Worm (Caenorhabditis elegans) whole organism, early embryonic: ENCODE results near the gene K04A8.1.
"Not testable (repeated sequence)": the region's sequence is repeated elsewhere in the genome, so short reads cannot be mapped to it uniquely, and the experiment has no call there.

ENCODE experiments used
- B0310.2 ChIP-seq: sonication (generic microtip); optimal IDR thresholded peaks from 2 replicates; lab custom pipeline; 2016; ENCODE audit warnings: mild to moderate bottlenecking, missing genetic modification characterization, missing compliant biosample characterization
- F13C5.2 ChIP-seq: sonication (generic microtip); optimal IDR thresholded peaks from 2 replicates; lab custom pipeline; 2017; ENCODE audit warnings: mild to moderate bottlenecking, missing genetic modification characterization, inconsistent platforms, missing compliant biosample characterization
- aly-1 ChIP-seq: sonication (generic microtip); optimal IDR thresholded peaks from 2 replicates; lab custom pipeline; 2016; ENCODE audit warnings: missing genetic modification characterization, missing compliant biosample characterization
- ama-1 ChIP-seq: fragments of 150-350 bp; optimal IDR thresholded peaks from 2 replicates; lab custom pipeline; 2014
- ceh-13 ChIP-seq: fragments of 200-800 bp; sonication (Bioruptor generic); optimal IDR thresholded peaks from 2 replicates; lab custom pipeline; 2018; ENCODE audit warnings: mild to moderate bottlenecking, missing genetic modification characterization, missing compliant biosample characterization
- ceh-36 ChIP-seq: sonication (generic microtip); optimal IDR thresholded peaks from 2 replicates; lab custom pipeline; 2016; ENCODE audit warnings: missing genetic modification characterization, inconsistent platforms, missing compliant biosample characterization
- ets-7 ChIP-seq: sonication (generic microtip); optimal IDR thresholded peaks from 2 replicates; lab custom pipeline; 2016; ENCODE audit warnings: missing genotype, missing genetic modification characterization, missing compliant biosample characterization
- flt-1 ChIP-seq: fragments of 200-800 bp; sonication (Bioruptor generic); IDR thresholded peaks from 2 replicates; pipeline ENCODE4 v1.3.6; 2022; ENCODE audit warnings: missing genetic modification characterization, missing compliant biosample characterization
- hmbx-1 ChIP-seq: sonication (generic microtip); optimal IDR thresholded peaks from 2 replicates; lab custom pipeline; 2016; ENCODE audit warnings: mild to moderate bottlenecking, missing genetic modification characterization, missing compliant biosample characterization
- hmg-4 ChIP-seq: fragments of 200-800 bp; sonication (Bioruptor generic); optimal IDR thresholded peaks from 2 replicates; lab custom pipeline; 2018; ENCODE audit warnings: mild to moderate bottlenecking, missing genetic modification characterization, missing compliant biosample characterization
- hnd-1 ChIP-seq: sonication (generic microtip); optimal IDR thresholded peaks from 2 replicates; lab custom pipeline; 2016; ENCODE audit warnings: missing genetic modification characterization, missing compliant biosample characterization
- pes-1 ChIP-seq: fragments of 200-800 bp; sonication (Bioruptor generic); IDR thresholded peaks from 2 replicates; pipeline ENCODE4 v1.3.6; 2022; ENCODE audit warnings: missing genetic modification reagents, missing genetic modification characterization, missing compliant biosample characterization
- scrt-1 ChIP-seq: fragments of 200-800 bp; sonication (Bioruptor generic); IDR thresholded peaks from 2 replicates; pipeline ENCODE4 v1.3.6; 2022; ENCODE audit warnings: missing genetic modification characterization, missing compliant biosample characterization
- sea-1 ChIP-seq: fragments of 200-800 bp; sonication (Bioruptor generic); conservative IDR thresholded peaks from 2 replicates; pipeline ENCODE4 v1.3.6; 2022; ENCODE audit warnings: missing genetic modification characterization, missing compliant biosample characterization
- tbx-11 ChIP-seq: fragments of 200-800 bp; sonication (Bioruptor generic); IDR thresholded peaks from 2 replicates; pipeline ENCODE4 v1.3.6; 2022; ENCODE audit warnings: missing genetic modification characterization, missing compliant biosample characterization
- tbx-37 ChIP-seq: fragments of 200-800 bp; sonication (Bioruptor generic); conservative IDR thresholded peaks from 2 replicates; pipeline ENCODE4 v1.3.6; 2022; ENCODE audit warnings: missing genetic modification reagents, missing genetic modification characterization, missing compliant biosample characterization
- tra-4 ChIP-seq: sonication (generic microtip); optimal IDR thresholded peaks from 2 replicates; lab custom pipeline; 2017; ENCODE audit warnings: missing genetic modification characterization, missing compliant biosample characterization

The K04A8.1 gene

ce11 chrV:6576567-6576966 lies 10.4 kb downstream of the K04A8.1 start, which contains the start of gene EGAP9.4:
Gene EGAP9.4 (plus strand): TSS chrV:6576867.
- TF ChIP-seq sea-1 (GFP tag; lab: Robert Waterston, UW) (no peak), pes-1 (GFP tag; lab: Robert Waterston, UW) (no peak), F13C5.2 (tag; lab: Kevin White, UChicago) (no peak), ceh-36 (tag; lab: Kevin White, UChicago) (no peak), aly-1 (tag; lab: Kevin White, UChicago) (no peak), tbx-11 (GFP tag; lab: Robert Waterston, UW) (no peak), hmbx-1 (tag; lab: Kevin White, UChicago) (no peak)

DNA sequence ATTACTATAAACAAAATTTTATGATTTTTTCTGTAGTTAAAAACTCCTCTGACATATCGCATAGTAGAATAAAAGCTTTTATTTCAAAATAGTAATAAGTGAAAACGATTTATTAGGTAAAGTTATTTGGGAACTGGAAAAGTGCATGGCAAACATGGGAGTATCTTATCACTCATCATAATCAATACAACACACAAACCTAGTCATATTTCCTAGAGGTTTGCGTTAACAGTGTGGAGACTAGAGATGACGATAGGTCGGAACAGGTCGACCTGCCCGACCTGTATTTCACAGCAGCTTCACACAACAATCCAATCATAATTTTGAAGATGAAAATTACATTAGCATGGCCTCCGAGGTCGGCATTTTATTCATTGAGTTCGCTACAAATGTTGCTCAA lies 13.9 kb downstream of the K04A8.1 start, which contains the start of gene EGAP9.3:
TSS of gene EGAP9.3 (minus strand) at position 131 of the 400 bp plus-strand sequence.
- no peak for TF ChIP-seq flt-1 (GFP tag; lab: Robert Waterston, UW)
- no peak for TF ChIP-seq B0310.2 (tag; lab: Kevin White, UChicago)
- no peak for TF ChIP-seq ets-7 (tag; lab: Kevin White, UChicago)
- TF ChIP-seq aly-1 (tag; lab: Kevin White, UChicago), result no peak
- TF ChIP-seq pes-1 (GFP tag; lab: Robert Waterston, UW), result no peak
- no peak for TF ChIP-seq hnd-1
- no peak for TF ChIP-seq F13C5.2 (tag; lab: Kevin White, UChicago)
- no peak for TF ChIP-seq sea-1 (GFP tag; lab: Robert Waterston, UW)
- no peak for TF ChIP-seq tbx-37 (GFP tag; lab: Robert Waterston, UW)
- no peak for TF ChIP-seq ceh-13 (GFP tag; lab: Kevin White, UChicago)
- TF ChIP-seq hmbx-1 (tag; lab: Kevin White, UChicago), result no peak
- TF ChIP-seq hmg-4 (GFP tag; lab: Kevin White, UChicago), result no peak

ce11 chrV:6581762-6582161 lies 15.6 kb downstream of the K04A8.1 start, which contains the start of gene ZK1055.4:
Gene ZK1055.4 (plus strand): TSS chrV:6582062.
- TF ChIP-seq tra-4 (tag; lab: Kevin White, UChicago); ama-1 (lab: Kevin White, UChicago); flt-1 (GFP tag; lab: Robert Waterston, UW): not testable (repeated sequence)

DNA sequence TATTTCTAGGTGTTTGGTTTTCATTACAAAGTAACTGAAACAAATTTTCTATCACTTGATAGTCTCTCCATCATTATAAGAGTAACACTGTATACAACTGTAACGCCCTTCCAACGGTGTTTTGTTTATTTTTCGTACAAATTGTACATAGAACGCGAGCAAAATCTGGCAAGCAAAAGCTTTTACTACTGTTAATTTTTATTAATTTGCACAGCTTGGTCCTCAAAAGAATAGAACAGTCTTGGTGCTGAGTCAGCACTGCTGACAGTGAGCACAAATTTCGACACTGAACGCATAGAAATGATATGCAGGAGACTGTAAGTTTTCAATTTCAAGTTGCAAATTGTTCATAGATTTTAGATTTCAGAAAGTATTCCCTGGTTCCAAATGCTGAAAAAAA lies 24.1 kb downstream of the K04A8.1 start, which contains the start of gene ZK1055.2:
TSS of gene ZK1055.2 (plus strand) at position 301 of the 400 bp plus-strand sequence.
- no peak for TF ChIP-seq flt-1 (GFP tag; lab: Robert Waterston, UW)

DNA sequence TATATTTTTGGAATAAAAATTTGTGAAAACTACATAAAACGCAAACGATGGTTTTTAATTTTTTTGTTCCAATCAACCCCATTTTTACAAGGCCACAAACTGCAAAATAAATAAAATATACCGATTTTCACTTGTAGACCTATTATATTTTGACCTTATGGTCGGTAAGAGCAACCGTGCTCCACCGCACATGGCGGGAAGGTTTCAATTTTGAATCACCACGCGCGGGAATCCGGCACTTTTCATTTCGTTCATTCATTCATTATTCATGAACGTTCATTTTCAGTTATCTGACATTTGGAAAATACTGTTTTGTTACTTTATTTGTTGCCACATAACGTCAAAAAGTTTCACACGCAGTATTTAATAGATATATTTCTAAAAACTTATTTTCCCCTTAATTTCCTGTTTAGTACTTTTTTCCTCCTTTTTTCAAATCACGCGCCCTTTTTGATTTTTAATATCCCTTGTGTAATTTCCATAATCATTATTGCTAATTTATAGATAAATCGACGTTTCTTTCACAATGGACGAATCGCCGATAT lies 27.6 kb downstream of the K04A8.1 start, which contains the start of gene hcp-1:
TSS of gene hcp-1 (plus strand) at position 495 of the 545 bp plus-strand sequence.
- TF ChIP-seq pes-1 (GFP tag; lab: Robert Waterston, UW), result no peak
- no peak for TF ChIP-seq ceh-13 (GFP tag; lab: Kevin White, UChicago)
- no peak for TF ChIP-seq hmg-4 (GFP tag; lab: Kevin White, UChicago)
- TF ChIP-seq sea-1 (GFP tag; lab: Robert Waterston, UW), result no peak
- no peak for TF ChIP-seq tbx-11 (GFP tag; lab: Robert Waterston, UW)
- TF ChIP-seq scrt-1, result no peak
- TF ChIP-seq tbx-37 (GFP tag; lab: Robert Waterston, UW), result no peak
- TF ChIP-seq ama-1 (lab: Kevin White, UChicago), result no peak
- no peak for TF ChIP-seq ets-7 (tag; lab: Kevin White, UChicago)
- TF ChIP-seq F13C5.2 (tag; lab: Kevin White, UChicago), result no peak
- TF ChIP-seq B0310.2 (tag; lab: Kevin White, UChicago), result no peak
- TF ChIP-seq flt-1 (GFP tag; lab: Robert Waterston, UW), result no peak
- TF ChIP-seq hnd-1, result no peak
- no peak for TF ChIP-seq hmbx-1 (tag; lab: Kevin White, UChicago)
- TF ChIP-seq aly-1 (tag; lab: Kevin White, UChicago), result no peak
- no peak for TF ChIP-seq ceh-36 (tag; lab: Kevin White, UChicago)

- TF ChIP-seq flt-1 (GFP tag; lab: Robert Waterston, UW) (no peak), hnd-1 (no peak), ceh-36 (tag; lab: Kevin White, UChicago) (no peak), ceh-13 (GFP tag; lab: Kevin White, UChicago) (no peak), tbx-11 (GFP tag; lab: Robert Waterston, UW) (no peak)
Observed at ce11 chrV:6602556-6603062, 36.5 kb downstream of the K04A8.1 start, which contains the start of gene ZK1055.6. Gene ZK1055.6 (minus strand): TSS chrV:6602606.

DNA sequence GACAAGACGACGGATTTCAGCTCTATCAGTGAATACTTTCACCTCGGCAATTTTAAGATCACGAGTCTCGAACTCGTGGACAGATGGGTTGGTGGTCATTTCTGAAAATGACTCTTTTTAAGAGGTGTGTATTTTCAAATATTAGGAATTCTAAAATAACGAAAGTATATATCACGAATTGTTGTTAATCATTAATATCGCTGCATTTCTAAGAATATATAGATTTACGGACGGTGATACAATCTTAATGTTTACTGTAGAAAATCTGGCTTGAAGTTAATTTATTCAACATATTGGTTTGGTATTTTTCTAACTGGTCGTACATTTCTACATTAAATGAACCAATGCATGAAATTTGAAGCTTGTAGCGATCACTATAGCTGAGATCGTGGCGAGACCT lies 39.1 kb downstream of the K04A8.1 start, which contains the start of gene ZK1055.7:
TSS of gene ZK1055.7 (minus strand) at position 101 of the 400 bp plus-strand sequence.
- TF ChIP-seq hmg-4 (GFP tag; lab: Kevin White, UChicago) (no peak), hmbx-1 (tag; lab: Kevin White, UChicago) (no peak), sea-1 (GFP tag; lab: Robert Waterston, UW) (no peak)

ce11 chrV:6606197-6606596 lies 40.1 kb downstream of the K04A8.1 start:
- TF ChIP-seq sea-1 (GFP tag; lab: Robert Waterston, UW), result no peak
- TF ChIP-seq tbx-11 (GFP tag; lab: Robert Waterston, UW), result no peak
